Worm (Caenorhabditis elegans): ENCODE data around the gene ctsa-2.

The ctsa-2 gene

ce11 chrX:6391491-6391890 is 38.9 kb downstream of the ctsa-2 start, which contains the start of gene igcm-2:
igcm-2 (minus strand) TSS chrX:6391591.
- no peak for TF ChIP-seq pax-1 (tag; optimal IDR thresholded peaks at IDR 0.05)
- TF ChIP-seq tbx-7 (tag; optimal IDR thresholded peaks at IDR 0.05): no peak
- no peak for TF ChIP-seq ceh-19 (GFP tag; optimal IDR thresholded peaks at IDR 0.05)
- no peak for TF ChIP-seq ztf-16 (tag; optimal IDR thresholded peaks at IDR 0.05)
- TF ChIP-seq ceh-30 (tag; optimal IDR thresholded peaks at IDR 0.05): no peak
- TF ChIP-seq pros-1 (tag; optimal IDR thresholded peaks at IDR 0.05): no peak
- no peak for TF ChIP-seq pat-9 (tag; optimal IDR thresholded peaks at IDR 0.05)
- no peak for TF ChIP-seq unc-55 (GFP tag; optimal IDR thresholded peaks at IDR 0.05)
- no peak for TF ChIP-seq nhr-232 (tag; optimal IDR thresholded peaks at IDR 0.05)
- TF ChIP-seq pha-2 (tag; optimal IDR thresholded peaks at IDR 0.05): no peak
- TF ChIP-seq lim-6 (tag; optimal IDR thresholded peaks at IDR 0.05): no peak
- TF ChIP-seq F13H6.1 (tag; optimal IDR thresholded peaks at IDR 0.05): no peak
- TF ChIP-seq syd-9 (tag; optimal IDR thresholded peaks at IDR 0.05): no peak
- no peak for TF ChIP-seq hlh-13 (GFP tag; optimal IDR thresholded peaks at IDR 0.05)
- no peak for TF ChIP-seq dve-1 (tag; optimal IDR thresholded peaks at IDR 0.05)
- no peak for TF ChIP-seq elt-2 (tag; optimal IDR thresholded peaks at IDR 0.05)
- no peak for TF ChIP-seq zip-5 (tag; optimal IDR thresholded peaks at IDR 0.05)

- TF ChIP-seq tbx-2 (tag; optimal IDR thresholded peaks at IDR 0.05) (no peak), ama-1 (optimal IDR thresholded peaks at IDR 0.05) (no peak), lim-6 (tag; optimal IDR thresholded peaks at IDR 0.05) (no peak), ceh-6 (GFP tag; optimal IDR thresholded peaks at IDR 0.05) (no peak), K09A11.1 (tag; optimal IDR thresholded peaks at IDR 0.05; ENCODE audit: insufficient read depth) (no peak), ceh-9 (tag; optimal IDR thresholded peaks at IDR 0.05) (no peak), unc-86 (tag; optimal IDR thresholded peaks at IDR 0.05) (no peak), syd-9 (tag; optimal IDR thresholded peaks at IDR 0.05) (no peak), ceh-48 (tag; optimal IDR thresholded peaks at IDR 0.05) (no peak), F13H6.1 (tag; optimal IDR thresholded peaks at IDR 0.05) (no peak), pqm-1 (tag; optimal IDR thresholded peaks at IDR 0.05) (no peak), nhr-232 (tag; optimal IDR thresholded peaks at IDR 0.05) (no peak), ceh-31 (tag; optimal IDR thresholded peaks at IDR 0.05) (no peak), ceh-22 (tag; optimal IDR thresholded peaks at IDR 0.05) (no peak)
Measured at ce11 chrX:6388639-6389038, 41.8 kb downstream of the ctsa-2 start.

ce11 chrX:6385185-6385584 is 45.2 kb downstream of the ctsa-2 start, which contains the start of gene igdb-3:
igdb-3 (plus strand) TSS chrX:6385485.
- TF ChIP-seq pha-2 (tag; optimal IDR thresholded peaks at IDR 0.05): no peak
- no peak for TF ChIP-seq ceh-34 (tag; optimal IDR thresholded peaks at IDR 0.05)
- no peak for TF ChIP-seq tbx-7 (tag; optimal IDR thresholded peaks at IDR 0.05)
- TF ChIP-seq F13H6.1 (tag; optimal IDR thresholded peaks at IDR 0.05): no peak
- no peak for TF ChIP-seq ceh-30 (tag; optimal IDR thresholded peaks at IDR 0.05)
- no peak for TF ChIP-seq sox-2 (GFP tag; IDR thresholded peaks at IDR 0.05)
- no peak for TF ChIP-seq pros-1 (tag; optimal IDR thresholded peaks at IDR 0.05)
- no peak for TF ChIP-seq gmeb-2 (tag; optimal IDR thresholded peaks at IDR 0.05)

ce11 chrX:6384537-6384936 is 45.9 kb downstream of the ctsa-2 start:
- no peak for TF ChIP-seq ceh-22 (tag; optimal IDR thresholded peaks at IDR 0.05)
- TF ChIP-seq fkh-6 (tag; optimal IDR thresholded peaks at IDR 0.05): no peak
- TF ChIP-seq ttx-3 (tag; optimal IDR thresholded peaks at IDR 0.05): no peak
- no peak for TF ChIP-seq tbx-7 (tag; optimal IDR thresholded peaks at IDR 0.05)
- TF ChIP-seq pros-1 (tag; optimal IDR thresholded peaks at IDR 0.05): no peak
- TF ChIP-seq lin-11 (tag; optimal IDR thresholded peaks at IDR 0.05): no peak
- no peak for TF ChIP-seq nhr-232 (tag; optimal IDR thresholded peaks at IDR 0.05)
- TF ChIP-seq pax-1 (tag; optimal IDR thresholded peaks at IDR 0.05): no peak
- TF ChIP-seq unc-55 (GFP tag; optimal IDR thresholded peaks at IDR 0.05): no peak
- TF ChIP-seq unc-42 (tag; optimal IDR thresholded peaks at IDR 0.05): no peak
- no peak for TF ChIP-seq hlh-6 (tag; optimal IDR thresholded peaks at IDR 0.05)
- no peak for TF ChIP-seq tbx-2 (tag; optimal IDR thresholded peaks at IDR 0.05)

- TF ChIP-seq ets-4 (tag; optimal IDR thresholded peaks at IDR 0.05): no peak
- TF ChIP-seq pat-9 (tag; optimal IDR thresholded peaks at IDR 0.05): no peak
- TF ChIP-seq dve-1 (tag; optimal IDR thresholded peaks at IDR 0.05): no peak
- no peak for TF ChIP-seq pha-4 (tag; optimal IDR thresholded peaks at IDR 0.05)
- no peak for TF ChIP-seq K02D7.2 (tag; optimal IDR thresholded peaks at IDR 0.05)
- TF ChIP-seq madf-2 (tag; optimal IDR thresholded peaks at IDR 0.05): no peak
- TF ChIP-seq ceh-45 (GFP tag; IDR thresholded peaks at IDR 0.05): no peak
- no peak for TF ChIP-seq unc-3 (GFP tag; conservative IDR thresholded peaks at IDR 0.05)
- TF ChIP-seq unc-3 (tag; optimal IDR thresholded peaks at IDR 0.05): no peak
- TF ChIP-seq ztf-16 (tag; optimal IDR thresholded peaks at IDR 0.05): no peak
- no peak for TF ChIP-seq sox-4 (tag; optimal IDR thresholded peaks at IDR 0.05)
- TF ChIP-seq ceh-2 (tag; optimal IDR thresholded peaks at IDR 0.05): no peak
- no peak for TF ChIP-seq mec-3 (tag; optimal IDR thresholded peaks at IDR 0.05; ENCODE audit: borderline replicate concordance)
- TF ChIP-seq fkh-6 (tag; optimal IDR thresholded peaks at IDR 0.05): no peak
- no peak for TF ChIP-seq ttx-3 (tag; optimal IDR thresholded peaks at IDR 0.05)
Measured at ce11 chrX:6382930-6383329, 47.5 kb downstream of the ctsa-2 start.
